Worm (Caenorhabditis elegans): ENCODE results near the gene pnn-1.

DNA sequence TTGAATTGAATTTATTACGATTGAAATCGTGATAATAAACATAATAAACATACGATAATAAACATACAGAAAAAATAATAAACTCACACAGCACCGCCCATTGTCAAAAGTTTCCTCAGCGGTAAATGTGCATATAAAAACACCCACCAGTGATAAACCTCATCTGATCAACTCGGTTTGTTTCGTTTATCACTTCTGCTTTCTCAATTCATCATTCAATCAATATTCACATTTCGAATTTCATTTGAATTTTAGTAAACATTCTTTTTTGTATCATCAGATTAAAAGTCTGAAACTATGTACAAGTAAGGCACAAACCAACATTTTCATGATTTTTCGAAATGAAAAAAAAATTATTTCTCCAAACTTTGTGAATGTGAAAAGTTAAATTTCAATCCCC is 42.2 kb downstream of the pnn-1 start, which contains the start of gene try-10:
- TF ChIP-seq snpc-3.4 (tag; optimal IDR thresholded peaks at IDR 0.05), result no peak
- no peak for TF ChIP-seq rec-8 (tag; optimal IDR thresholded peaks at IDR 0.05)
- TF ChIP-seq ama-1 (optimal IDR thresholded peaks at IDR 0.05), result no peak
- no peak for TF ChIP-seq ama-1 (GFP tag; optimal IDR thresholded peaks at IDR 0.05)
- no peak for TF ChIP-seq let-526 (GFP tag; IDR thresholded peaks at IDR 0.05)
- no peak for TF ChIP-seq snpc-4 (GFP tag; optimal IDR thresholded peaks at IDR 0.05)
- no peak for TF ChIP-seq snpc-4 (tag; optimal IDR thresholded peaks at IDR 0.05)
- TF ChIP-seq efl-1 (GFP tag; optimal IDR thresholded peaks at IDR 0.05), result no peak
- TF ChIP-seq Y95B8A.8 (GFP tag; IDR thresholded peaks at IDR 0.05), result no peak
- no peak for TF ChIP-seq ceh-40 (GFP tag; IDR thresholded peaks at IDR 0.05)
- TF ChIP-seq nfya-1 (tag; optimal IDR thresholded peaks at IDR 0.05; ENCODE audit: borderline replicate concordance, insufficient read depth), result no peak
- no peak for TF ChIP-seq ZK185.1 (tag; optimal IDR thresholded peaks at IDR 0.05; ENCODE audit: poor library complexity, severe bottlenecking)
- TF ChIP-seq F49E8.2 (tag; optimal IDR thresholded peaks at IDR 0.05; ENCODE audit: insufficient read depth), result no peak
- no peak for TF ChIP-seq ceh-58 (GFP tag; IDR thresholded peaks at IDR 0.05)
- TF ChIP-seq dpl-1 (GFP tag; optimal IDR thresholded peaks at IDR 0.05), result no peak
